Fruit fly (Drosophila melanogaster): Measurements from ENCODE around the gene Ide.

Gene Ide

DNA sequence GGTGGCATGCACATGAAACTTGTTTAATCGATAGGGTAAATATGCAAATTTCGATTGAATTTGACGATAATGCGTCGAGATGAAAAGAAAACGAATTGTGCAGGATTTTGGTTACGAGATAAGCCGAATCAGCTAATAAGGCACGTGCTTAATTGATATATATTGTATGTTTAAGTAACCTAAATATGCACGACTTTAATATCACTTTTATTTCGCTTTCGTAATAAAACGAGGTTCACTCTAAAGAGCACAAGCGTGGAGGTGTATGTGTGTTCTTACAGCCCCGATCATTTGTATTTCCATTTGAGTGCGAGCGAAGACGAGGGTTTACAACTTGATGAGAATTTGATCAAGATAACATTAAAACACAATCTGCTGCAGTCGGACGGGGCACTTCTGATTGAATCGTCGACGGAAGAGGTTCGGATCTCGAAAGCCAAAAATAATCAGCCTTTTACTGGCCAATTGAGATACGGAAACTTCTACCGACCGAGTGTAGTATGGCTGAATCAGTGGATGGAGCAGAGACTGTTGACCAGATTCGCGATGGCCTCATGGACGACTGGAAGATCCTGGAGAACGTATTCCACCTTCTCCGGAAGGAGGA, 21.9 kb downstream of the Ide start:
- peak; percentile 12 for TF ChIP-seq CG14711 (tag; optimal IDR thresholded peaks at IDR 0.05)
- peak; percentile 79 for TF ChIP-seq CG7101 (tag; optimal IDR thresholded peaks at IDR 0.05)
- no peak for TF ChIP-seq ovo (GFP tag; optimal IDR thresholded peaks at IDR 0.05)
- peak; percentile 30 for TF ChIP-seq Mnt (GFP tag; optimal IDR thresholded peaks at IDR 0.05)
- TF ChIP-seq pad (GFP tag; optimal IDR thresholded peaks at IDR 0.05), result peak; percentile 19
- TF ChIP-seq cnc (optimal IDR thresholded peaks at IDR 0.05), result no peak
- peak; percentile 83 for TF ChIP-seq kay (GFP tag; ENCODE audit: borderline replicate concordance)
- no peak for TF ChIP-seq CG5204 (GFP tag; optimal IDR thresholded peaks at IDR 0.05)
- TF ChIP-seq cic (GFP tag; optimal IDR thresholded peaks at IDR 0.05), result peak; percentile 81
- no peak for TF ChIP-seq CG1620 (GFP tag; optimal IDR thresholded peaks at IDR 0.05)
- peak; percentile 68 for TF ChIP-seq CG33017 (tag; optimal IDR thresholded peaks at IDR 0.05)
- TF ChIP-seq CG7045 (GFP tag; optimal IDR thresholded peaks at IDR 0.05), result peak; percentile 54
- peak; percentile 9 for TF ChIP-seq CG12768 (GFP tag; optimal IDR thresholded peaks at IDR 0.05)
- no peak for TF ChIP-seq bab1 (GFP tag; optimal IDR thresholded peaks at IDR 0.05)
- peak; percentile 43 for TF ChIP-seq CG11617 (GFP tag; optimal IDR thresholded peaks at IDR 0.05)
- no peak for TF ChIP-seq Crg-1 (GFP tag; optimal IDR thresholded peaks at IDR 0.05)
- TF ChIP-seq Clk (GFP tag; optimal IDR thresholded peaks at IDR 0.05), result no peak
- no peak for TF ChIP-seq toe (GFP tag; optimal IDR thresholded peaks at IDR 0.05)
- TF ChIP-seq tj (GFP tag; optimal IDR thresholded peaks at IDR 0.05), result peak; percentile 10
- TF ChIP-seq Hr96 (GFP tag; optimal IDR thresholded peaks at IDR 0.05), result no peak

DNA sequence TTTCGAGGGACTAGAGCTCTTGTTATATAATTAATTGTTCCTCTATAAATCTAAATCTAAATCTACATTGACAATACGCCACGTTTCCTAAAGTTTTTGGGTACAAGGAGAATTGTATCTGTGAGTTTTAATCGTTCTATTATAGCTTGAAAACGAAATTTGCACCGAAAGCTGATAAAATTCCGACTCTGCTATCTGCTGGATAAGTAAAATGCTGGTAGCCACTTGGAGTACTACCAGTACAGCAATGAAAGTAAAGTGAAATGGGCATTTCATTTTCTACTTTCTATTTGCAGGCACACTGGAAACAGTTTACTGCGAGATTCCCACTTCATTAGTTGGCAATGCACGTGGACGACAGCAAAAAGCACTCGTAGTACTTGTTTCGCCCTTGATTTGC, 22.5 kb downstream of the Ide start, which contains the start of gene CG5618:
Gene CG5618, plus strand, starts transcription at position 301 of the 400 bp plus-strand sequence.
- no peak for TF ChIP-seq CG12768 (GFP tag; optimal IDR thresholded peaks at IDR 0.05)
- no peak for TF ChIP-seq CG14711 (tag; optimal IDR thresholded peaks at IDR 0.05)
- TF ChIP-seq bab1 (GFP tag; optimal IDR thresholded peaks at IDR 0.05), result no peak
- TF ChIP-seq CG1620 (GFP tag; optimal IDR thresholded peaks at IDR 0.05), result no peak
- no peak for TF ChIP-seq toe (GFP tag; optimal IDR thresholded peaks at IDR 0.05)
- TF ChIP-seq cic (GFP tag; optimal IDR thresholded peaks at IDR 0.05), result no peak
- TF ChIP-seq CG33017 (tag; optimal IDR thresholded peaks at IDR 0.05), result no peak
- TF ChIP-seq Clk (GFP tag; optimal IDR thresholded peaks at IDR 0.05), result no peak
- no peak for TF ChIP-seq CG7101 (tag; optimal IDR thresholded peaks at IDR 0.05)
- TF ChIP-seq CG11617 (GFP tag; optimal IDR thresholded peaks at IDR 0.05), result no peak
- no peak for TF ChIP-seq CG5204 (GFP tag; optimal IDR thresholded peaks at IDR 0.05)
- no peak for TF ChIP-seq tj (GFP tag; optimal IDR thresholded peaks at IDR 0.05)
- TF ChIP-seq cnc (optimal IDR thresholded peaks at IDR 0.05), result no peak
- TF ChIP-seq CG7045 (GFP tag; optimal IDR thresholded peaks at IDR 0.05), result no peak
- no peak for TF ChIP-seq Crg-1 (GFP tag; optimal IDR thresholded peaks at IDR 0.05)
- no peak for TF ChIP-seq pad (GFP tag; optimal IDR thresholded peaks at IDR 0.05)
- TF ChIP-seq Hr96 (GFP tag; optimal IDR thresholded peaks at IDR 0.05), result no peak
- TF ChIP-seq ovo (GFP tag; optimal IDR thresholded peaks at IDR 0.05), result no peak
- no peak for TF ChIP-seq Mnt (GFP tag; optimal IDR thresholded peaks at IDR 0.05)
- TF ChIP-seq kay (GFP tag; ENCODE audit: borderline replicate concordance), result no peak

DNA sequence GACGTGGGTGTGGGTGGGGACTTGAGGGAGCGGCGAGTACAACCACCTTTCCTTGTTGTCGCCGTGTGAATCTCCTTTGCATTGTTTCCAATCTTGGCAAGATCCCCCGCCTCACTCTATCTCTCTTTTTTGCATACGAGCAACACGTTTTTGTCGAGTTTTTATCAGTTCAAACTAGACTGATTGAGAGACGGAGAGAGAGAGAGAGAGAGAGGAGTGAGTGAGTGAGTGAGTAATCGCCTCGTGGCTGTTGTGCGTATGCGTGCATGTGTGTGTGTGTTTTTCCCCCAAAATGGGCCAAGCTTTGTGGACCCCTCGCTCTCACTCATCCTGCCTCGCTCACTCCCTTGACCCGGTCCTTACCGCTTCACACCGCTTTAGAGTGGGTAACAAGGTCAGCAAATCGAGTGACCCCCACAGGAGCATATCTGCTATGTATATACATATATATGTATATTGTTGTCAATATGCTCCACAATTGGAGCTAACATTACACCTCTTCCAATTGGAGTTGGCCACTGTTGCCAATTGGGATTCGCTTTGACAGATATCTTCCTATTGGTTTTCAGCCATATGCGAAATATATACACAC, 26.3 kb downstream of the Ide start:
- TF ChIP-seq Clk (GFP tag; optimal IDR thresholded peaks at IDR 0.05) (no peak), cic (GFP tag; optimal IDR thresholded peaks at IDR 0.05) (no peak), Crg-1 (GFP tag; optimal IDR thresholded peaks at IDR 0.05) (no peak), CG1620 (GFP tag; optimal IDR thresholded peaks at IDR 0.05) (no peak), Mnt (GFP tag; optimal IDR thresholded peaks at IDR 0.05) (peak; percentile 52), kay (GFP tag; ENCODE audit: borderline replicate concordance) (peak; percentile 92), bab1 (GFP tag; optimal IDR thresholded peaks at IDR 0.05) (no peak), CG12768 (GFP tag; optimal IDR thresholded peaks at IDR 0.05) (no peak)

DNA sequence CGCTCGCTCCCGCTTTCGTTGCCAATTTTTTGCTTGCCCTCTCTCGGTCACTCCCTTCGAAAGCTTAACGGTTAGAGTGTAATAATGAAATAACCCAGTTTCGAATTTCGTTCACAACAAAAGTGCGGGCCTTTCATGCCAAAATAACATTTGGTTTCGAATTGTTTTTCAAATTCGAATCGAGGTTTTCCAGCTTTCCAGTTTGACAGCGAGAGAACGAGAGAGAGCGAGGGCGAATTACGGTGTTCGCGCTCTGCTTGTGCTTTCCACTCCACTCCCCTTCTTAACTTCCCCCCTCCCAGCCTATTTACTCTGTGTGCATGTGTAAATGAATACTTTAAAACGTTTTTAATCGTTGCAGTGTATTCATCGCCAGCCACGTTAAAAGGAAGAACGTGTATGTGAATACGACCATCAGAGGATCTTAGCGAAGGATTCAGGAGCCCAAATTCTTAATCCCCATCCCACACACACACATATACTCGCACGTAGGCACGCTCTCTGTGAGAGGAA, 27.1 kb downstream of the Ide start:
- TF ChIP-seq CG7045 (GFP tag; optimal IDR thresholded peaks at IDR 0.05) (no peak), pad (GFP tag; optimal IDR thresholded peaks at IDR 0.05) (peak; percentile 93)

DNA sequence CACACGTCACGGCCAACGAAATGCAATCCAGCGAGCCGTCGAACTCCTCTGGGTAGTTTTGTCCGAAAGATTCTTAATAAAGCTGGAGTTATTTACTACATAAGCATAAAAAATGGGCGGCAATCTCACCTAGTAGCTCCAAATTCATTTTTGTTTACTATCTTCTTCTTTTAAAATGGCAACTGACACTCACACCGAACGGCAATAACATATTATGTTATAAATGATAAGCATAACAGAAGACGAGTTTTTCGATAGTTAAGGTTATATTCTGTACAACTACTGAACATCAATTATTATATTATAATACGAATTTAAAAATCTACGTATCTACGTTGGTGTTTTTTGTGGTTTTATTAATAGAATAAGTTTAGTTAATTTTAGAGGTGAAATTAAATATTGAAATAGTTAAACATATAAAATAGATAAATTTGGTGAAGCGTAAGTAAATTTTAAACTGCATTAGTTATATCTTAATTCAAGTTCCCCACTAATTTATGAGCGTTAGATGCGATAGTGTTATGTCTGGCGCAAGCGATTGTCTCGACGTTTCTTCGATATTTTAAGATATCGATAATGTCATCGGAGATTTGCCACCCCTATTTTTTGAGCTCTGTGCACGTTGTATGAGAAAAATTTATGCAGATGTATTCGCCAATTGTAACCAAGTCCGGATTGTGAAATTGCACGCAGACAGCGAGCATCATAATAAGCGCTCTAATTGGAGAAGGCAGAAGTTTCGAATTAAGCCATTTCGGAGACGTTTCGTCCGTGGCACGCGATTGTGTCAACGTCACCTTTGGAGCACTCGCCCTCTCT, 27.7 kb downstream of the Ide start, which contains the start of the genes Rbbp5 and eRF1:
Gene Rbbp5, minus strand, starts transcription at position 181 of the 819 bp plus-strand sequence.
Gene eRF1, plus strand, starts transcription at position 594 of the 819 bp plus-strand sequence.
- peak; percentile 52 for TF ChIP-seq ovo (GFP tag; optimal IDR thresholded peaks at IDR 0.05)
- TF ChIP-seq CG1620 (GFP tag; optimal IDR thresholded peaks at IDR 0.05), result peak; percentile 76
- TF ChIP-seq CG11617 (GFP tag; optimal IDR thresholded peaks at IDR 0.05), result peak; percentile 67
- TF ChIP-seq CG33017 (tag; optimal IDR thresholded peaks at IDR 0.05), result peak; percentile 36
- TF ChIP-seq Clk (GFP tag; optimal IDR thresholded peaks at IDR 0.05), result peak; percentile 9
- no peak for TF ChIP-seq toe (GFP tag; optimal IDR thresholded peaks at IDR 0.05)
- peak; percentile 65 for TF ChIP-seq CG7045 (GFP tag; optimal IDR thresholded peaks at IDR 0.05)
- TF ChIP-seq kay (GFP tag; ENCODE audit: borderline replicate concordance), result no peak
- TF ChIP-seq CG14711 (tag; optimal IDR thresholded peaks at IDR 0.05), result peak; percentile 79
- no peak for TF ChIP-seq cnc (optimal IDR thresholded peaks at IDR 0.05)
- TF ChIP-seq pad (GFP tag; optimal IDR thresholded peaks at IDR 0.05), result no peak
- peak; percentile 52 for TF ChIP-seq tj (GFP tag; optimal IDR thresholded peaks at IDR 0.05)
- peak; percentile 93 for TF ChIP-seq Mnt (GFP tag; optimal IDR thresholded peaks at IDR 0.05)
- peak; percentile 48 for TF ChIP-seq CG12768 (GFP tag; optimal IDR thresholded peaks at IDR 0.05)
- peak; percentile 73 for TF ChIP-seq bab1 (GFP tag; optimal IDR thresholded peaks at IDR 0.05)
- peak; percentile 66 for TF ChIP-seq Crg-1 (GFP tag; optimal IDR thresholded peaks at IDR 0.05)
- TF ChIP-seq CG7101 (tag; optimal IDR thresholded peaks at IDR 0.05), result peak; percentile 82
- TF ChIP-seq Hr96 (GFP tag; optimal IDR thresholded peaks at IDR 0.05), result peak; percentile 37
